Worm (Caenorhabditis elegans) whole organism, midembryonic: ENCODE results near the gene ZC449.4.

Source experiments
- cog-1 ChIP-seq: sonication (generic microtip); optimal IDR thresholded peaks from 2 replicates; lab custom pipeline; 2016; ENCODE audit warnings: missing genetic modification characterization, missing compliant biosample characterization
- flt-1 ChIP-seq: fragments of 200-800 bp; sonication (Bioruptor generic); IDR thresholded peaks from 2 replicates; pipeline ENCODE4 v1.3.6; 2022; ENCODE audit warnings: missing genetic modification characterization, missing compliant biosample characterization
- med-1 ChIP-seq: sonication (generic microtip); optimal IDR thresholded peaks from 2 replicates; lab custom pipeline; 2017; ENCODE audit warnings: missing genetic modification characterization, mild to moderate bottlenecking, missing compliant biosample characterization, antibody characterized with exemption, missing genetic modification reagents; ENCODE audit not compliant: insufficient read depth
- ref-1 ChIP-seq: fragments of 200-800 bp; sonication (Bioruptor generic); conservative IDR thresholded peaks from 2 replicates; pipeline ENCODE4 v1.3.6; 2022; ENCODE audit warnings: missing genetic modification reagents, missing genetic modification characterization, missing compliant biosample characterization
- ztf-23 ChIP-seq: fragments of 200-800 bp; sonication (Bioruptor generic); IDR thresholded peaks from 2 replicates; pipeline ENCODE4 v1.3.6; 2022; ENCODE audit warnings: missing genetic modification reagents, missing genetic modification characterization, missing compliant biosample characterization
- ztf-29 ChIP-seq: fragments of 200-800 bp; sonication (Bioruptor generic); IDR thresholded peaks from 2 replicates; pipeline ENCODE4 v1.3.6; 2022; ENCODE audit warnings: missing genetic modification reagents, missing genetic modification characterization, missing compliant biosample characterization

- TF ChIP-seq cog-1 (tag; lab: Kevin White, UChicago) = no peak
- no peak for TF ChIP-seq ztf-29 (GFP tag; lab: Robert Waterston, UW)
- TF ChIP-seq ref-1 (GFP tag; lab: Robert Waterston, UW) = no peak
- no peak for TF ChIP-seq flt-1 (GFP tag; lab: Robert Waterston, UW)
- no peak for TF ChIP-seq med-1
- TF ChIP-seq ztf-23 = 0 out of 2 replicates have a peak, but pooled peaks have one; percentile 44
Observed at ce11 chrX:4997548-4998087, 36.1 kb downstream of the ZC449.4 start, which contains the start of gene ZC8.6.
